Fruit fly (Drosophila melanogaster): Measurements from ENCODE around the gene CG14882.

dm6 chr3R:16480995-16481394 lies 38.0 kb downstream of the CG14882 start, which contains the start of gene Dhfr:
- TF ChIP-seq Hr39 (GFP tag; optimal IDR thresholded peaks at IDR 0.05) (no peak), Hr4 (GFP tag; optimal IDR thresholded peaks at IDR 0.05) (no peak), Smox (GFP tag; optimal IDR thresholded peaks at IDR 0.05) (no peak)

All from whole organism, prepupa.